Worm (Caenorhabditis elegans): ENCODE results near the gene F59A7.14.

ce11 chrV:1991381-1991780 lies 27.4 kb upstream of the F59A7.14 start:
- TF ChIP-seq ama-1 (optimal IDR thresholded peaks at IDR 0.05) (no peak), hnd-1 (tag; optimal IDR thresholded peaks at IDR 0.05) (no peak), flt-1 (GFP tag; IDR thresholded peaks at IDR 0.05) (no peak)
